Worm (Caenorhabditis elegans) whole organism, young adult: Measurements from ENCODE around the gene wago-4.

ENCODE experiments used
- C17E4.6 ChIP-seq: fragments of 200-800 bp; sonication (Bioruptor generic); IDR thresholded peaks from 2 replicates; pipeline ENCODE4 v1.3.6; 2022; ENCODE audit warnings: missing genetic modification reagents, missing genetic modification characterization, missing compliant biosample characterization
- F33H1.4 ChIP-seq: fragments of 200-800 bp; sonication (Bioruptor generic); IDR thresholded peaks from 2 replicates; pipeline ENCODE4 v1.3.6; 2022; ENCODE audit warnings: missing genetic modification reagents, missing genetic modification characterization, missing compliant biosample characterization
- F39B2.1 ChIP-seq: fragments of 200-800 bp; sonication (Bioruptor generic); IDR thresholded peaks from 2 replicates; pipeline ENCODE4 v1.3.6; 2022; ENCODE audit warnings: missing genetic modification reagents, missing genetic modification characterization, missing compliant biosample characterization
- T07F8.4 ChIP-seq: sonication (generic microtip); optimal IDR thresholded peaks from 2 replicates; lab custom pipeline; 2016; ENCODE audit warnings: mild to moderate bottlenecking, missing genetic modification characterization, moderate library complexity, missing compliant biosample characterization
- Y95B8A.8 ChIP-seq: fragments of 200-800 bp; sonication (Bioruptor generic); IDR thresholded peaks from 2 replicates; pipeline ENCODE4 v1.3.6; 2022; ENCODE audit warnings: missing genetic modification reagents, missing genetic modification characterization, missing compliant biosample characterization
- attf-5 ChIP-seq: fragments of 200-800 bp; sonication (Bioruptor generic); optimal IDR thresholded peaks from 2 replicates; lab custom pipeline; 2018; ENCODE audit warnings: mild to moderate bottlenecking, missing genetic modification characterization, missing compliant biosample characterization
- cebp-1 ChIP-seq, 2 experiments: fragments of 200-800 bp in 1 of 2; sonication (Bioruptor generic) in 1 of 2; sonication (generic microtip) in 1 of 2; IDR thresholded peaks in 1 of 2; optimal IDR thresholded peaks in 1 of 2; 2 replicates each; pipeline versions ENCODE4 v1.3.6 to Lab custom; 2017 to 2022; ENCODE audit warnings: missing compliant biosample characterization in 2 of 2, missing genetic modification characterization in 2 of 2, mild to moderate bottlenecking in 1 of 2, missing genetic modification reagents in 1 of 2, moderate library complexity in 1 of 2
- ceh-100 ChIP-seq: fragments of 200-800 bp; sonication (Bioruptor generic); IDR thresholded peaks from 2 replicates; pipeline ENCODE4 v1.3.6; 2022; ENCODE audit warnings: missing genetic modification reagents, missing genetic modification characterization, missing compliant biosample characterization
- ceh-91 ChIP-seq: fragments of 200-800 bp; sonication (Bioruptor generic); IDR thresholded peaks from 2 replicates; pipeline ENCODE4 v1.3.6; 2022; ENCODE audit warnings: missing genetic modification reagents, missing genetic modification characterization, missing compliant biosample characterization
- dox-1 ChIP-seq: fragments of 200-800 bp; sonication (Bioruptor generic); IDR thresholded peaks from 2 replicates; pipeline ENCODE4 v1.3.6; 2022; ENCODE audit warnings: missing genetic modification reagents, missing genetic modification characterization, missing compliant biosample characterization
- dpl-1 ChIP-seq: fragments of 150-350 bp; optimal IDR thresholded peaks from 2 replicates; lab custom pipeline; 2014; ENCODE audit warnings: missing biosample characterization, missing genetic modification reagents, missing genetic modification characterization
- ekl-4 ChIP-seq: fragments of 200-800 bp; sonication (Bioruptor generic); IDR thresholded peaks from 2 replicates; pipeline ENCODE4 v1.3.6; 2022; ENCODE audit warnings: missing genetic modification reagents, missing genetic modification characterization, missing compliant biosample characterization
- hmg-1.2 ChIP-seq: fragments of 200-800 bp; sonication (Bioruptor generic); IDR thresholded peaks from 2 replicates; pipeline ENCODE4 v1.3.6; 2022; ENCODE audit warnings: missing genetic modification reagents, missing genetic modification characterization, missing compliant biosample characterization
- lag-1 ChIP-seq: fragments of 200-800 bp; sonication (Bioruptor generic); IDR thresholded peaks from 2 replicates; pipeline ENCODE4 v1.3.6; 2022; ENCODE audit warnings: missing genetic modification reagents, missing genetic modification characterization, missing compliant biosample characterization
- let-607 ChIP-seq, 2 experiments: fragments of 200-800 bp in 1 of 2; sonication (Bioruptor generic) in 1 of 2; sonication (generic microtip) in 1 of 2; optimal IDR thresholded peaks; 2 replicates each; lab custom pipeline; 2016 to 2018; ENCODE audit warnings: mild to moderate bottlenecking in 2 of 2, missing compliant biosample characterization in 2 of 2, missing genetic modification characterization in 2 of 2, moderate library complexity in 2 of 2, missing genotype in 1 of 2
- lin-35 ChIP-seq, 3 experiments: fragments of 150-350 bp in 2 of 3; sonication (generic microtip) in 1 of 3; optimal IDR thresholded peaks; 2 replicates each; lab custom pipeline; 2014 to 2018; ENCODE audit warnings: missing biosample characterization in 3 of 3, missing genetic modification characterization in 3 of 3, missing genetic modification reagents in 3 of 3
- lsy-27 ChIP-seq: sonication (generic microtip); optimal IDR thresholded peaks from 2 replicates; lab custom pipeline; 2017; ENCODE audit warnings: missing genetic modification characterization, mild to moderate bottlenecking, missing compliant biosample characterization, antibody characterized with exemption, missing genotype, borderline replicate concordance; ENCODE audit not compliant: insufficient read depth
- madf-10 ChIP-seq: sonication (generic microtip); optimal IDR thresholded peaks from 2 replicates; lab custom pipeline; 2016; ENCODE audit warnings: mild to moderate bottlenecking, missing genetic modification characterization, missing compliant biosample characterization
- mcd-1 ChIP-seq: fragments of 200-800 bp; sonication (Bioruptor generic); IDR thresholded peaks from 2 replicates; pipeline ENCODE4 v1.3.6; 2022; ENCODE audit warnings: missing genetic modification reagents, missing genetic modification characterization, missing compliant biosample characterization
- nfyb-1 ChIP-seq: fragments of 200-800 bp; sonication (Bioruptor generic); IDR thresholded peaks from 2 replicates; pipeline ENCODE4 v1.3.6; 2022; ENCODE audit warnings: missing genetic modification reagents, missing genetic modification characterization, missing compliant biosample characterization
- nhr-120 ChIP-seq: fragments of 200-800 bp; sonication (Bioruptor generic); IDR thresholded peaks from 2 replicates; pipeline ENCODE4 v1.3.6; 2022; ENCODE audit warnings: missing genetic modification characterization, missing compliant biosample characterization
- nhr-179 ChIP-seq: sonication (generic microtip); optimal IDR thresholded peaks from 2 replicates; lab custom pipeline; 2016; ENCODE audit warnings: mild to moderate bottlenecking, missing genetic modification characterization, missing compliant biosample characterization
- nhr-80 ChIP-seq: sonication (generic microtip); optimal IDR thresholded peaks from 2 replicates; lab custom pipeline; 2016; ENCODE audit warnings: missing genetic modification characterization, missing compliant biosample characterization
- nhr-90 ChIP-seq: sonication (generic microtip); optimal IDR thresholded peaks from 2 replicates; lab custom pipeline; 2016; ENCODE audit warnings: missing genotype, mild to moderate bottlenecking, missing genetic modification characterization, missing compliant biosample characterization
- pbrm-1 ChIP-seq: fragments of 200-800 bp; sonication (Bioruptor generic); IDR thresholded peaks from 2 replicates; pipeline ENCODE4 v1.3.6; 2022; ENCODE audit warnings: missing genetic modification reagents, missing genetic modification characterization, missing compliant biosample characterization
- snpc-4 ChIP-seq, 5 experiments: fragments of 150-350 bp in 1 of 5; sonication (generic microtip) in 4 of 5; optimal IDR thresholded peaks; 2 replicates each; lab custom pipeline; 2014 to 2018; ENCODE audit warnings: missing genetic modification characterization in 5 of 5, missing biosample characterization in 3 of 5, antibody characterized with exemption in 2 of 5, mild to moderate bottlenecking in 2 of 5, missing compliant biosample characterization in 2 of 5, missing genotype in 2 of 5, moderate library complexity in 2 of 5, missing genetic modification reagents in 1 of 5
- somi-1 ChIP-seq: fragments of 200-800 bp; sonication (Bioruptor generic); optimal IDR thresholded peaks from 2 replicates; lab custom pipeline; 2018; ENCODE audit warnings: mild to moderate bottlenecking, missing genetic modification characterization, missing compliant biosample characterization
- tbx-9 ChIP-seq: sonication (generic microtip); optimal IDR thresholded peaks from 2 replicates; lab custom pipeline; 2016; ENCODE audit warnings: borderline replicate concordance, missing genetic modification characterization, inconsistent platforms, missing compliant biosample characterization
- unc-62 ChIP-seq: fragments of 150-350 bp; optimal IDR thresholded peaks from 2 replicates; lab custom pipeline; 2014; ENCODE audit warnings: missing biosample characterization, missing genetic modification reagents, missing genetic modification characterization
- zfh-2 ChIP-seq: fragments of 200-800 bp; sonication (Bioruptor generic); conservative IDR thresholded peaks from 2 replicates; pipeline ENCODE4 v1.3.6; 2022; ENCODE audit warnings: missing genetic modification reagents, missing genetic modification characterization, missing compliant biosample characterization
- ztf-18 ChIP-seq: sonication (generic microtip); optimal IDR thresholded peaks from 2 replicates; lab custom pipeline; 2016; ENCODE audit warnings: missing genotype, mild to moderate bottlenecking, missing genetic modification characterization, missing compliant biosample characterization
- ztf-25 ChIP-seq: fragments of 200-800 bp; sonication (Bioruptor generic); IDR thresholded peaks from 2 replicates; pipeline ENCODE4 v1.3.6; 2022; ENCODE audit warnings: missing genetic modification reagents, missing genetic modification characterization, missing compliant biosample characterization
- ztf-26 ChIP-seq: sonication (generic microtip); optimal IDR thresholded peaks from 2 replicates; lab custom pipeline; 2017; ENCODE audit warnings: missing genetic modification characterization, missing compliant biosample characterization

Gene wago-4

DNA sequence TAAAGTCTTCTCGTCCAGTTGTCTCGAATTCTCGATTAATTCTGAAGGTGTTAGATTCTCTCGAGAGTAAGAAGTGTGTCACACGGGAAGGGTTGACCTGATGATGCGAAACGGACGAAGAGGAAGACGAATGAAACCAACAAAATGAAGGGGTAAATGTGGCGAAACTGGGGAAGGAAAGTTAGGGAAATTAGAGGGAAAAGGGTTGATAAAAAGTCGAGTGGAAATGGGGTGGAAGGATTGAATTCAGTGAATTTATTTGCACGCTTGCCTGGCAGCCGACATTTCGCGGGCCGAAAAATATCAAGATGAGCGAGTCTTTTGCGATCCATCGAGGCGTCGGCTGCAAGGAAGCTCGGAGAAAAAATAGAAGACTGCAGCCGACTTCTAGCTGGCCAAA lies 28.8 kb downstream of the wago-4 start, which contains the start of gene F58G1.7:
Gene F58G1.7 (minus strand): TSS at position 101 of the 400 bp plus-strand sequence.
- no peak for TF ChIP-seq lin-35 (GFP tag; optimal IDR thresholded peaks at IDR 0.05; lab: Kevin White, UChicago)
- no peak for TF ChIP-seq somi-1 (GFP tag; lab: Kevin White, UChicago)
- no peak for TF ChIP-seq madf-10 (tag; lab: Kevin White, UChicago)
- no peak for TF ChIP-seq ztf-26
- no peak for TF ChIP-seq dpl-1 (GFP tag; lab: Kevin White, UChicago)
- TF ChIP-seq nfyb-1 (GFP tag; lab: Robert Waterston, UW): no peak
- no peak for TF ChIP-seq lsy-27
- no peak for TF ChIP-seq ztf-18 (tag; lab: Kevin White, UChicago)
- TF ChIP-seq ceh-91 (GFP tag; lab: Robert Waterston, UW): no peak
- TF ChIP-seq snpc-4 (GFP tag; optimal IDR thresholded peaks at IDR 0.05; lab: Kevin White, UChicago): no peak
- TF ChIP-seq snpc-4 (tag; optimal IDR thresholded peaks at IDR 0.05; lab: Kevin White, UChicago): peak in 2 of 4 experiments; percentile 35 to 68
- 0 out of 2 replicates have a peak, but pooled peaks have one; percentile 20 for TF ChIP-seq zfh-2 (GFP tag; lab: Robert Waterston, UW)

DNA sequence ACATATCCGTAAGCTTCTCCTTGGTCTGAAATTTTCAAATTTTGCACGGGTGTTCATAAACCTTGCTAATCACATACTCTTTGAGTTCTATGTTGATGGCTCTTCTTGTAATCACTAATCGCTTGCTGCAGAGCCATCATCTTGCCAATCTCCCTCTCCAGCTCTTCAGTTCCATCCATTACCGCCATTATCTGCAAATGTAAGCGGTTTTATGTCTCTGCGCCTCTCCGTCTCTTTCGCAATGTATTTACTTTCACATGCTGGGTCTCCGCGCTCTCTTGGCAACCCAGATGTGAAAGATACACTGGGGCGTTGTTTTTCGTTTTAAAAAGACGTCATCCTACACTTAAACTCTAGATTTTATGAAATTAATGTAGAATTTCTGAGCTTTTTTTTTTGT lies 33.9 kb downstream of the wago-4 start:
- 0 out of 2 replicates have a peak, but pooled peaks have one; percentile 17 for TF ChIP-seq pbrm-1 (GFP tag; lab: Robert Waterston, UW)
- TF ChIP-seq dox-1 (GFP tag; lab: Robert Waterston, UW): peak; percentile 19; the same call in 1 of the 2 replicates
- no peak for TF ChIP-seq snpc-4 (GFP tag; optimal IDR thresholded peaks at IDR 0.05; lab: Kevin White, UChicago)
- peak in 2 of 4 experiments; percentile 39 to 57 for TF ChIP-seq snpc-4 (tag; optimal IDR thresholded peaks at IDR 0.05; lab: Kevin White, UChicago)
- no peak for TF ChIP-seq nhr-120 (GFP tag; lab: Robert Waterston, UW)
- no peak for TF ChIP-seq nhr-90
- TF ChIP-seq ztf-25 (GFP tag; lab: Robert Waterston, UW): no peak
- peak; percentile 12 for TF ChIP-seq attf-5 (GFP tag; lab: Kevin White, UChicago)
- TF ChIP-seq hmg-1.2: peak; percentile 65; the same call in 1 of the 2 replicates
- peak; percentile 75 for TF ChIP-seq cebp-1 (GFP tag; IDR thresholded peaks at IDR 0.05; lab: Robert Waterston, UW)
- peak; percentile 89 for TF ChIP-seq cebp-1 (tag; optimal IDR thresholded peaks at IDR 0.05; lab: Kevin White, UChicago)
- peak; percentile 4 for TF ChIP-seq nhr-80 (tag; lab: Kevin White, UChicago)
- TF ChIP-seq T07F8.4 (tag; lab: Kevin White, UChicago): no peak
- no peak for TF ChIP-seq C17E4.6

DNA sequence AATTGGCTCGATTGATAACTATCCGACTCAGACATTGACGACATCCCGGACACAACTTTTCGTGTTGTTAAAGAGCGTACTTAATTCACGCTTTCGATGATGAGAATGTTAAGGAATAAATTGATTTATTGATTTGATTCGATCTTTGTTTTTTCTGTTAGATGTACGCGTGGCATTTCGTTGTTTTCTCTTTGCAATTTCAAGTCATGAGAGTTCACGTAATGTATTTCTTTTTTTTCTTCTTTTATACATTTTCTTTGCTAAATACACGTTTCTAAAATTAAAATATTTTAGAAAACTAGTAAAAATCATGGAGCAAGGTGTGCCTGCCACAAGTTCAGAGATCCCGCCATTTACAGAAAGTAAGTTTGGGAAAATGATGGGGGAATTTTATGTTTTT lies 35.3 kb downstream of the wago-4 start, which contains the start of the genes Y38F1A.1 and Y38F1A.2:
Gene Y38F1A.1 (minus strand): TSS at position 101 of the 400 bp plus-strand sequence.
Gene Y38F1A.2 (plus strand): TSS at position 289 of the 400 bp plus-strand sequence.
- TF ChIP-seq nhr-179 (tag; lab: Kevin White, UChicago) (no peak), tbx-9 (tag; lab: Kevin White, UChicago) (no peak), ekl-4 (no peak), Y95B8A.8 (GFP tag; lab: Robert Waterston, UW) (no peak), ceh-100 (GFP tag; lab: Robert Waterston, UW) (no peak), F39B2.1 (GFP tag; lab: Robert Waterston, UW) (no peak), lag-1 (no peak), unc-62 (GFP tag; lab: Kevin White, UChicago) (no peak), mcd-1 (GFP tag; lab: Robert Waterston, UW) (no peak)

DNA sequence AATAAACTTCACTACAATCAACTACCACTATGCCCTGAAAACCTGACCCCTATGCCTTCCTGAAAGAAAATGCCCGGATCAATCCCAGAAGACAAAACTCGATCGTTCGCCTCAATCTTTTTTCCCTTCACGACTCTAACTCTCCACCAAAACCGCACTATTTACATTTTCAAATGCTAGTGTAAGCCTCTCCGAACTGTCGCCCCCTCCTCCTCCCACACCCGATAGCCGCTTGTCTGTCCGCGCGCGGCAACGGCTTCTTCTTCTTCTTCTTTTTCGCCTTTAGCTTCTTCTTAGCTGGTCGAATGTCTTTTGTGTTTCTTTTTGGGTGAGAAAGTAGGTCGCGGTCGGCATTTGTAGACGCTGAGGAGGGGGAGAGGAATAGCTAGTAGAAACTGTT lies 40.9 kb downstream of the wago-4 start:
- no peak for TF ChIP-seq let-607 (tag; optimal IDR thresholded peaks at IDR 0.05; lab: Kevin White, UChicago)
- TF ChIP-seq F33H1.4: no peak
